Fruit fly (Drosophila melanogaster) whole organism, embryonic: ENCODE results near the gene Blos4.

ENCODE experiments used
- Ada2b ChIP-seq: fragments of 200-800 bp; sonication (Bioruptor generic); IDR thresholded peaks from 2 replicates; pipeline ENCODE4 v1.3.6; 2022; ENCODE audit warnings: missing biosample characterization, missing genetic modification characterization
- Atf-2 ChIP-seq: fragments of 200-800 bp; sonication (Bioruptor generic); optimal IDR thresholded peaks from 2 replicates; lab custom pipeline; 2016; ENCODE audit warnings: missing biosample characterization, missing genetic modification characterization
- C15 ChIP-seq: fragments of 200-800 bp; sonication (Bioruptor generic); IDR thresholded peaks from 3 replicates; pipeline ENCODE4 v1.3.6; 2022; ENCODE audit warnings: missing biosample characterization, missing genetic modification characterization
- CG10147 ChIP-seq: fragments of 200-800 bp; sonication (Bioruptor generic); optimal IDR thresholded peaks from 2 replicates; lab custom pipeline; 2019; ENCODE audit warnings: missing biosample characterization, mild to moderate bottlenecking, missing genetic modification characterization, moderate library complexity
- CG10431 ChIP-seq: fragments of 200-800 bp; sonication (Bioruptor generic); optimal IDR thresholded peaks from 3 replicates; lab custom pipeline; 2018; ENCODE audit warnings: missing biosample characterization, mild to moderate bottlenecking, missing genetic modification characterization
- CG10654 ChIP-seq: fragments of 200-800 bp; sonication (Bioruptor generic); optimal IDR thresholded peaks from 2 replicates; lab custom pipeline; 2016; ENCODE audit warnings: missing biosample characterization, missing genetic modification characterization
- CG12744 ChIP-seq: fragments of 200-800 bp; sonication (Bioruptor generic); optimal IDR thresholded peaks from 2 replicates; lab custom pipeline; 2016; ENCODE audit warnings: missing biosample characterization, missing genetic modification characterization
- CG13123 ChIP-seq: fragments of 200-800 bp; sonication (Bioruptor generic); optimal IDR thresholded peaks from 2 replicates; lab custom pipeline; 2016; ENCODE audit warnings: missing biosample characterization, missing genetic modification characterization
- CG13296 ChIP-seq: fragments of 200-800 bp; sonication (Bioruptor generic); optimal IDR thresholded peaks from 3 replicates; lab custom pipeline; 2018; ENCODE audit warnings: missing biosample characterization, mild to moderate bottlenecking, missing genetic modification characterization
- CG13894 ChIP-seq: fragments of 200-800 bp; sonication (Bioruptor generic); optimal IDR thresholded peaks from 3 replicates; lab custom pipeline; 2018; ENCODE audit warnings: missing biosample characterization, mild to moderate bottlenecking, missing genetic modification characterization, moderate library complexity
- CG15073 ChIP-seq: fragments of 200-800 bp; sonication (Bioruptor generic); optimal IDR thresholded peaks from 2 replicates; lab custom pipeline; 2016; ENCODE audit warnings: missing biosample characterization, missing genetic modification characterization
- CG15269 ChIP-seq: fragments of 200-800 bp; sonication (Bioruptor generic); optimal IDR thresholded peaks from 2 replicates; lab custom pipeline; 2018; ENCODE audit warnings: missing biosample characterization, mild to moderate bottlenecking, missing genetic modification characterization, moderate library complexity
- CG1602 ChIP-seq: fragments of 200-800 bp; sonication (Bioruptor generic); optimal IDR thresholded peaks from 3 replicates; lab custom pipeline; 2016; ENCODE audit warnings: missing biosample characterization, missing genetic modification characterization
- CG16813 ChIP-seq: fragments of 200-800 bp; sonication (Bioruptor generic); IDR thresholded peaks from 3 replicates; pipeline ENCODE4 v1.3.6; 2022; ENCODE audit warnings: missing biosample characterization, missing genetic modification characterization; ENCODE audit not compliant: partially characterized antibody
- CG1832 ChIP-seq: fragments of 200-800 bp; sonication (Bioruptor generic); optimal IDR thresholded peaks from 2 replicates; lab custom pipeline; 2017; ENCODE audit warnings: missing biosample characterization, mild to moderate bottlenecking, missing genetic modification characterization, inconsistent platforms
- CG2129 ChIP-seq: fragments of 200-800 bp; sonication (Bioruptor generic); IDR thresholded peaks from 2 replicates; pipeline ENCODE4 v1.3.6; 2022; ENCODE audit warnings: missing biosample characterization, missing genetic modification characterization; ENCODE audit not compliant: partially characterized antibody
- CG2678 ChIP-seq: fragments of 200-800 bp; sonication (Bioruptor generic); optimal IDR thresholded peaks from 3 replicates; lab custom pipeline; 2019; ENCODE audit warnings: missing biosample characterization, mild to moderate bottlenecking, missing genetic modification characterization, moderate library complexity
- CG2875 ChIP-seq: fragments of 200-800 bp; sonication (Bioruptor generic); optimal IDR thresholded peaks from 2 replicates; lab custom pipeline; 2017; ENCODE audit warnings: missing biosample characterization, mild to moderate bottlenecking, missing genetic modification characterization, missing genetic modification reagents
- CG4617 ChIP-seq: fragments of 200-800 bp; sonication (Bioruptor generic); optimal IDR thresholded peaks from 3 replicates; lab custom pipeline; 2016; ENCODE audit warnings: missing biosample characterization, missing genetic modification characterization, borderline replicate concordance
- CG4820 ChIP-seq: fragments of 200-800 bp; sonication (Bioruptor generic); optimal IDR thresholded peaks from 3 replicates; lab custom pipeline; 2016; ENCODE audit warnings: missing biosample characterization, missing genetic modification characterization
- D ChIP-seq, 2 experiments: fragments of 200-800 bp in 1 of 2; fragments of >200 bp in 1 of 2; sonication (Bioruptor generic) in 1 of 2; optimal IDR thresholded peaks; 2 replicates in 1 of 2; 3 replicates in 1 of 2; lab custom pipeline; 2017; ENCODE audit warnings: mild to moderate bottlenecking in 1 of 2, missing biosample characterization in 1 of 2, missing genetic modification characterization in 1 of 2, missing genetic modification reagents in 1 of 2
- Elba2 ChIP-seq: fragments of 200-800 bp; sonication (Bioruptor generic); optimal IDR thresholded peaks from 3 replicates; lab custom pipeline; 2016; ENCODE audit warnings: missing biosample characterization, missing genetic modification characterization
- Gug ChIP-seq: fragments of 200-800 bp; sonication (Bioruptor generic); IDR thresholded peaks from 4 replicates; pipeline ENCODE4 v1.3.6; 2022; ENCODE audit warnings: missing biosample characterization, missing genetic modification characterization
- Mad ChIP-seq: fragments of 200-800 bp; sonication (Bioruptor generic); optimal IDR thresholded peaks from 2 replicates; lab custom pipeline; 2016; ENCODE audit warnings: missing biosample characterization, missing genetic modification characterization
- Nf-YB ChIP-seq: fragments of 200-800 bp; sonication (Bioruptor generic); optimal IDR thresholded peaks from 3 replicates; lab custom pipeline; 2019; ENCODE audit warnings: missing biosample characterization, mild to moderate bottlenecking, missing genetic modification characterization, moderate library complexity
- Stat92E ChIP-seq, 3 experiments: fragments of >200 bp in 2 of 3; fragments of 200-800 bp in 1 of 3; sonication (Bioruptor generic) in 1 of 3; optimal IDR thresholded peaks; 2 replicates each; lab custom pipeline; 2017 to 2019; ENCODE audit warnings: missing biosample characterization in 3 of 3, missing genetic modification characterization in 3 of 3, mild to moderate bottlenecking in 1 of 3, moderate library complexity in 1 of 3
- Xbp1 ChIP-seq: fragments of 200-800 bp; sonication (Bioruptor generic); optimal IDR thresholded peaks from 3 replicates; lab custom pipeline; 2016; ENCODE audit warnings: missing biosample characterization, mild to moderate bottlenecking, missing genetic modification characterization
- abd-A ChIP-seq: fragments of 200-800 bp; sonication (Bioruptor generic); optimal IDR thresholded peaks from 3 replicates; lab custom pipeline; 2019; ENCODE audit warnings: missing biosample characterization, mild to moderate bottlenecking, missing genetic modification characterization, moderate library complexity
- ac ChIP-seq: fragments of 200-800 bp; sonication (Bioruptor generic); optimal IDR thresholded peaks from 3 replicates; lab custom pipeline; 2017; ENCODE audit warnings: missing biosample characterization, mild to moderate bottlenecking, missing genetic modification characterization
- ase ChIP-seq: fragments of 200-800 bp; sonication (Bioruptor generic); IDR thresholded peaks from 3 replicates; pipeline ENCODE4 v1.3.6; 2022; ENCODE audit warnings: missing biosample characterization, missing genetic modification characterization
- bab2 ChIP-seq: fragments of 200-800 bp; sonication (Bioruptor generic); optimal IDR thresholded peaks from 2 replicates; lab custom pipeline; 2016; ENCODE audit warnings: missing biosample characterization, missing genetic modification characterization
- bcd ChIP-seq: fragments of 200-800 bp; sonication (Bioruptor generic); optimal IDR thresholded peaks from 2 replicates; lab custom pipeline; 2017; ENCODE audit warnings: missing biosample characterization, mild to moderate bottlenecking, missing genetic modification characterization
- cad ChIP-seq: fragments of >200 bp; optimal IDR thresholded peaks from 2 replicates; lab custom pipeline; 2017; ENCODE audit warnings: missing biosample characterization, missing genetic modification characterization
- chm ChIP-seq: fragments of 200-800 bp; sonication (Bioruptor generic); IDR thresholded peaks from 2 replicates; pipeline ENCODE4 v1.3.6; 2022; ENCODE audit warnings: missing biosample characterization, missing genetic modification characterization
- chn ChIP-seq: fragments of 200-800 bp; sonication (Bioruptor generic); optimal IDR thresholded peaks from 2 replicates; lab custom pipeline; 2016; ENCODE audit warnings: missing biosample characterization, missing genetic modification characterization
- ci ChIP-seq: fragments of 200-800 bp; sonication (Bioruptor generic); IDR thresholded peaks from 3 replicates; pipeline ENCODE4 v1.3.6; 2022; ENCODE audit warnings: missing biosample characterization, missing genetic modification characterization
- crc ChIP-seq: fragments of 200-800 bp; sonication (Bioruptor generic); optimal IDR thresholded peaks from 2 replicates; lab custom pipeline; 2016; ENCODE audit warnings: missing biosample characterization, missing genetic modification characterization
- cwo ChIP-seq: fragments of 200-800 bp; sonication (Bioruptor generic); optimal IDR thresholded peaks from 3 replicates; lab custom pipeline; 2017; ENCODE audit warnings: missing biosample characterization, missing genetic modification characterization, mild to moderate bottlenecking, moderate library complexity, missing genetic modification reagents
- dmrt11E ChIP-seq: fragments of 200-800 bp; sonication (Bioruptor generic); optimal IDR thresholded peaks from 3 replicates; lab custom pipeline; 2018; ENCODE audit warnings: missing biosample characterization, mild to moderate bottlenecking, missing genetic modification characterization, moderate library complexity
- fd102C ChIP-seq: fragments of 200-800 bp; sonication (Bioruptor generic); optimal IDR thresholded peaks from 2 replicates; lab custom pipeline; 2018; ENCODE audit warnings: missing biosample characterization, mild to moderate bottlenecking, missing genetic modification characterization, moderate library complexity
- lola ChIP-seq, 3 experiments: fragments of >200 bp in 2 of 3; fragments of 200-800 bp in 1 of 3; sonication (Bioruptor generic) in 1 of 3; optimal IDR thresholded peaks; 2 replicates each; lab custom pipeline; 2017 to 2019; ENCODE audit warnings: missing biosample characterization in 3 of 3, missing genetic modification characterization in 3 of 3, mild to moderate bottlenecking in 1 of 3, moderate library complexity in 1 of 3
- luna ChIP-seq: fragments of 200-800 bp; sonication (Bioruptor generic); optimal IDR thresholded peaks from 2 replicates; lab custom pipeline; 2016; ENCODE audit warnings: missing biosample characterization, missing genetic modification characterization
- ro ChIP-seq: fragments of 200-800 bp; sonication (Bioruptor generic); IDR thresholded peaks from 2 replicates; pipeline ENCODE4 v1.3.6; 2022; ENCODE audit warnings: missing biosample characterization, missing genetic modification characterization
- tin ChIP-seq: fragments of 200-800 bp; sonication (Bioruptor generic); optimal IDR thresholded peaks from 3 replicates; lab custom pipeline; 2016; ENCODE audit warnings: missing biosample characterization, missing genetic modification characterization
- unc-4 ChIP-seq: fragments of 200-800 bp; sonication (Bioruptor generic); IDR thresholded peaks from 2 replicates; pipeline ENCODE4 v1.3.6; 2022; ENCODE audit warnings: missing biosample characterization, missing genetic modification characterization; ENCODE audit not compliant: partially characterized antibody
- vnd ChIP-seq: fragments of 200-800 bp; sonication (Bioruptor generic); IDR thresholded peaks from 3 replicates; pipeline ENCODE4 v1.3.6; 2022; ENCODE audit warnings: missing biosample characterization, missing genetic modification characterization; ENCODE audit not compliant: partially characterized antibody
- wek ChIP-seq: fragments of 200-800 bp; sonication (Bioruptor generic); optimal IDR thresholded peaks from 3 replicates; lab custom pipeline; 2018; ENCODE audit warnings: missing biosample characterization, mild to moderate bottlenecking, missing genetic modification characterization, moderate library complexity

Blos4 gene

dm6 chr3L:10837869-10838783, 40.8 kb upstream of the Blos4 start (continued):
- TF ChIP-seq CG10147 (GFP tag; lab: Kevin White, UChicago): peak; percentile 45
- no peak for TF ChIP-seq unc-4
- no peak for TF ChIP-seq CG2129
- peak; percentile 70; the same call in 2 of the 3 replicates for TF ChIP-seq ase (GFP tag; lab: Robert Waterston, UW)
- no peak for TF ChIP-seq CG16813 (GFP tag; lab: Robert Waterston, UW)
- no peak for TF ChIP-seq Stat92E (GFP tag; optimal IDR thresholded peaks at IDR 0.05; lab: Kevin White, UChicago)
- TF ChIP-seq CG2678: peak; percentile 72
- TF ChIP-seq Atf-2 (GFP tag; lab: Kevin White, UChicago): peak; percentile 39
- peak; percentile 31 for TF ChIP-seq crc (GFP tag; lab: Kevin White, UChicago)
- no peak for TF ChIP-seq CG12744
- TF ChIP-seq fd102C (GFP tag; lab: Kevin White, UChicago): no peak
- peak; percentile 12 for TF ChIP-seq dmrt11E (tag; lab: Kevin White, UChicago)
- peak; percentile 59 for TF ChIP-seq CG13296 (GFP tag; lab: Kevin White, UChicago)
- no peak for TF ChIP-seq cad (GFP tag; lab: Kevin White, UChicago)
- peak; percentile 46; the same call in 2 of the 4 replicates for TF ChIP-seq Gug (GFP tag; lab: Robert Waterston, UW)
- TF ChIP-seq D (optimal IDR thresholded peaks at IDR 0.05; lab: Kevin White, UChicago): no peak
- TF ChIP-seq D (GFP tag; optimal IDR thresholded peaks at IDR 0.05; lab: Kevin White, UChicago): peak; percentile 30
- TF ChIP-seq Xbp1 (GFP tag; lab: Kevin White, UChicago): peak; percentile 67
- TF ChIP-seq CG15269 (tag; lab: Kevin White, UChicago): peak; percentile 78
- no peak for TF ChIP-seq ac (GFP tag; lab: Kevin White, UChicago)
- TF ChIP-seq Nf-YB (GFP tag; lab: Kevin White, UChicago): no peak
- TF ChIP-seq C15 (GFP tag; lab: Robert Waterston, UW): no peak
- TF ChIP-seq CG10431 (GFP tag; lab: Kevin White, UChicago): no peak
- TF ChIP-seq lola (GFP tag; optimal IDR thresholded peaks at IDR 0.05; lab: Kevin White, UChicago): peak in 1 of 3 experiments; percentile 4
- TF ChIP-seq wek (GFP tag; lab: Kevin White, UChicago): no peak
- TF ChIP-seq CG1832 (GFP tag; lab: Kevin White, UChicago): no peak
- peak; percentile 88 for TF ChIP-seq ci
- no peak for TF ChIP-seq CG4617 (GFP tag; lab: Kevin White, UChicago)
- peak; percentile 48 for TF ChIP-seq bcd (GFP tag; lab: Kevin White, UChicago)
- peak; percentile 56 for TF ChIP-seq Mad (GFP tag; lab: Kevin White, UChicago)
- TF ChIP-seq ro (GFP tag; lab: Robert Waterston, UW): no peak
- TF ChIP-seq CG4820 (GFP tag; lab: Kevin White, UChicago): peak; percentile 67
- TF ChIP-seq luna (GFP tag; lab: Kevin White, UChicago): no peak
- TF ChIP-seq chn (GFP tag; lab: Kevin White, UChicago): peak; percentile 60
- TF ChIP-seq CG13894: peak; percentile 26
- TF ChIP-seq chm (GFP tag; lab: Robert Waterston, UW): peak; percentile 66; the same call in 1 of the 2 replicates
- no peak for TF ChIP-seq Elba2 (GFP tag; lab: Kevin White, UChicago)
- TF ChIP-seq abd-A: no peak
- TF ChIP-seq Ada2b: peak; percentile 63
- peak; percentile 22 for TF ChIP-seq CG1602 (GFP tag; lab: Kevin White, UChicago)
- TF ChIP-seq vnd (GFP tag; lab: Robert Waterston, UW): no peak
- TF ChIP-seq cwo (GFP tag; lab: Kevin White, UChicago): peak; percentile 58
- peak; percentile 14 for TF ChIP-seq CG13123 (GFP tag; lab: Kevin White, UChicago)
- peak; percentile 69 for TF ChIP-seq bab2
- TF ChIP-seq CG2875 (GFP tag; lab: Kevin White, UChicago): no peak
- TF ChIP-seq CG10654 (GFP tag; lab: Kevin White, UChicago): peak; percentile 51
- no peak for TF ChIP-seq CG15073
- peak; percentile 53 for TF ChIP-seq tin (GFP tag; lab: Kevin White, UChicago)
